Worm (Caenorhabditis elegans): Measurements from ENCODE around the gene skr-10.
A peak's percentile ranks its signal among the peaks of the same experiment; 100 is the strongest.

skr-10 gene

DNA sequence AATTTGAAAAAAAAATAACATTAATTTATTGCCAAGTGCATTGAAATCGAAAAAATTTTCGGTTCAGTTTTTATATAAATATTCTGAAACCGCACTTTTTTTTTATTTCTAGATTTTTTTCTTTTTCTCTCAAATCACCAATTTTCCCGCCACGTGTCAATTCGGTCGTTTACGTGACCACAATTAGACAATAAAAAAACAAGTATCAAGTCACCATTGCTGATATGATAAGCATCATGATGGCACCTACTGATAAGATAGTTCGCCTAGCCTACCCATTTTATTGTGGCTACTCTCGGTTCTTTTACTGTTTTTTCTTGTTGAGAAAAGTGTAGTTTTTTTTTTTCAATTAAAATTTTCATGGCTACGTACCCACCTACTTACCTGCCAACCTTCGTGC, 16.8 kb upstream of the skr-10 start (continued):
- no peak for TF ChIP-seq lin-39 (tag; optimal IDR thresholded peaks at IDR 0.05)
- no peak for TF ChIP-seq hif-1 (tag; optimal IDR thresholded peaks at IDR 0.05)
- TF ChIP-seq lin-1 (GFP tag; IDR thresholded peaks at IDR 0.05) = no peak
- peak; percentile 74 for TF ChIP-seq nhr-28 (tag; optimal IDR thresholded peaks at IDR 0.05)
- TF ChIP-seq Y105C5A.15 (GFP tag; IDR thresholded peaks at IDR 0.05) = no peak
- TF ChIP-seq vab-7 (GFP tag; IDR thresholded peaks at IDR 0.05) = no peak
- no peak for TF ChIP-seq ceh-28 (tag; optimal IDR thresholded peaks at IDR 0.05)
- TF ChIP-seq dpl-1 (GFP tag; optimal IDR thresholded peaks at IDR 0.05) = no peak
- peak; percentile 3 for TF ChIP-seq nhr-48 (tag; optimal IDR thresholded peaks at IDR 0.05)
- no peak for TF ChIP-seq D1046.2 (GFP tag; IDR thresholded peaks at IDR 0.05)
- TF ChIP-seq aha-1 (tag) = no peak
- TF ChIP-seq aly-2 (tag; optimal IDR thresholded peaks at IDR 0.05) = no peak
- peak; percentile 81 for TF ChIP-seq dve-1 (tag; optimal IDR thresholded peaks at IDR 0.05; ENCODE audit: insufficient read depth)
- TF ChIP-seq unc-39 (tag; optimal IDR thresholded peaks at IDR 0.05) = no peak
- TF ChIP-seq zfp-3 (GFP tag; conservative IDR thresholded peaks at IDR 0.05) = no peak
- no peak for TF ChIP-seq mep-1 (tag; optimal IDR thresholded peaks at IDR 0.05)
- TF ChIP-seq snpc-4 (tag; optimal IDR thresholded peaks at IDR 0.05) = no peak

DNA sequence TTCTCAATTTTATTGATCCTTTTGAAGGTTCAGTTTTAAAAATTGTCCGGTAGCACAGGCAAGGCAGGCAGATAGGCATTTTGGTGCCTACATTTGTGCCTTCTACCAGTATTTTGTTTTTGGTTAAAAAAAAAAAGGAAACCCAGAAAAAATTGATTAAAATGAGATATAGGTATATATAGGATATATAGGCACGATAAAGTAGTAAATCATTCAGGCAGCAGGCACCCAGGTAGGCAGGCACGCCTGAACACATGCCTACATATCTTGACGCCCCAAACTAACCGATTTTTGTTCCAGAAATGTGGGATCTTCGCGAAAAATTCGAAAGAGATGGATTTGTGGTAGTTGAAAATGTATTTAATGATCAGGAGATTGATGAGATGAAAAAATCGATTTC, 16.3 kb upstream of the skr-10 start, which contains the start of gene Y105C5B.9:
Gene Y105C5B.9 (plus strand): TSS at position 301 of the 400 bp plus-strand sequence.
- TF ChIP-seq dmd-6 (GFP tag; IDR thresholded peaks at IDR 0.05) = no peak
- TF ChIP-seq nhr-102 (tag; optimal IDR thresholded peaks at IDR 0.05) = no peak
- no peak for TF ChIP-seq mxl-2 (GFP tag; conservative IDR thresholded peaks at IDR 0.05)
- no peak for TF ChIP-seq unc-62 (GFP tag; optimal IDR thresholded peaks at IDR 0.05 in 1 of 2)
- no peak for TF ChIP-seq unc-62 (tag; optimal IDR thresholded peaks at IDR 0.05)
- no peak for TF ChIP-seq daf-16 (GFP tag; optimal IDR thresholded peaks at IDR 0.05)
- TF ChIP-seq daf-16 (tag; optimal IDR thresholded peaks at IDR 0.05) = no peak
- TF ChIP-seq dmd-9 (GFP tag; IDR thresholded peaks at IDR 0.05) = no peak
- TF ChIP-seq daf-12 (tag; optimal IDR thresholded peaks at IDR 0.05) = no peak
- no peak for TF ChIP-seq nhr-77 (tag; optimal IDR thresholded peaks at IDR 0.05)
- TF ChIP-seq zip-2 (tag; optimal IDR thresholded peaks at IDR 0.05) = no peak
- TF ChIP-seq tag-97 (GFP tag; IDR thresholded peaks at IDR 0.05) = no peak
- no peak for TF ChIP-seq madf-5 (GFP tag; IDR thresholded peaks at IDR 0.05)
- TF ChIP-seq ZK546.5 (tag; optimal IDR thresholded peaks at IDR 0.05) = no peak
- TF ChIP-seq hmg-1.1 (GFP tag; IDR thresholded peaks at IDR 0.05) = no peak
- no peak for TF ChIP-seq pqm-1 (tag; optimal IDR thresholded peaks at IDR 0.05)
- TF ChIP-seq Y5F2A.4 (GFP tag; optimal IDR thresholded peaks at IDR 0.05) = no peak
- TF ChIP-seq zip-11 (GFP tag; IDR thresholded peaks at IDR 0.05) = no peak
- no peak for TF ChIP-seq Y75B8A.6 (GFP tag; IDR thresholded peaks at IDR 0.05)

DNA sequence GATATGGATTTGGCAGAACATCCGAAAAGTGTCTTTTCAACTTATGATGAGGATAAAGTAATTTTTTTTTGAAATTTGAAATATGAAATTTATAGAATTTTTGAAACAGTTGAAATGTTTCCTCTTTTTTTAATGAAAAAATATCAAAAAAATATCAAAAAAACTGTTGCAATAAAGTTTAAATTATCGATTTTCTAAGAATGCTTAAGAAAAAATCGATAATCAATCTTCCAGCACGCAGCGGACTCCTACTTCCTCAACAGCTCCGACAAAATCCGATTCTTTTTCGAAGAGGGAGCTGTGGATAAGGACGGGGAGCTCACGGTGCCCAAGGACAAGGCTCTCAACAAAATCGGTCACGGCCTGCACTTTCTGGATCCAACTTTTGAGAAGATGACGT, 15.9 kb upstream of the skr-10 start:
- TF ChIP-seq ceh-28 (tag; optimal IDR thresholded peaks at IDR 0.05) (peak; percentile 71), madf-9 (GFP tag; conservative IDR thresholded peaks at IDR 0.05) (no peak)

DNA sequence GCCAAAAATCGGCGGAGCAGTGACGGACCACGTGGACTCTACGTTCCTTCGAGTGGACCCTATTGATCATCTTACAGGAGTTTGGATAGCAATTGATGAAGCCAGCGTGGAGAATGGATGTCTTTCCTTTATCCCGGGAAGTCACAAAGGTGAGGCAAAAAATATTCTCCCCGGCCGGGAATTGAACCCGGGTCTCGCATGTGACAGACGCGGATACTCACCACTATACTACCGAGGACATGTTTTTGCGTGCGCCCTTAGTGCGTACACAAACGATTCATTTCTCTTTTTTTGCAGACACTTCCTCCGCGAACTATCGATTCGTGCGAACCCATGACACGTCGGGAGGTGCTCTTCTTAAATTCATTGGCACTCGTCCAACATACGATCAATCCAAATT, 15.4 kb upstream of the skr-10 start:
- TF ChIP-seq mdl-1 (tag; optimal IDR thresholded peaks at IDR 0.05) = peak in 1 of 2 experiments; percentile 44
- peak; percentile 73 for TF ChIP-seq T26A8.4 (GFP tag; IDR thresholded peaks at IDR 0.05)
- TF ChIP-seq tra-1 (GFP tag; IDR thresholded peaks at IDR 0.05) = peak; percentile 39; the same call in 1 of the 2 replicates
- no peak for TF ChIP-seq php-3 (GFP tag; IDR thresholded peaks at IDR 0.05)
- TF ChIP-seq lin-38 (GFP tag; IDR thresholded peaks at IDR 0.05) = peak; percentile 68
- TF ChIP-seq mep-1 (tag; optimal IDR thresholded peaks at IDR 0.05) = peak; percentile 67
- TF ChIP-seq madf-5 (GFP tag; IDR thresholded peaks at IDR 0.05) = peak; percentile 34 to 59; a peak in 1 of 4 replicates
- TF ChIP-seq F37D6.2 (tag; optimal IDR thresholded peaks at IDR 0.05) = no peak
- TF ChIP-seq nhr-11 (tag; optimal IDR thresholded peaks at IDR 0.05) = no peak
- TF ChIP-seq daf-8 (GFP tag; IDR thresholded peaks at IDR 0.05) = no peak
- TF ChIP-seq mdt-29 (GFP tag; IDR thresholded peaks at IDR 0.05) = peak; percentile 62; the same call in 1 of the 2 replicates
- TF ChIP-seq dmd-6 (GFP tag; IDR thresholded peaks at IDR 0.05) = peak; percentile 33
- 0 out of 2 replicates have a peak, but pooled peaks have one; percentile 12 for TF ChIP-seq lin-1 (GFP tag; IDR thresholded peaks at IDR 0.05)
- peak; percentile 73 for TF ChIP-seq vab-7 (GFP tag; IDR thresholded peaks at IDR 0.05)
- no peak for TF ChIP-seq hmg-1.1 (GFP tag; IDR thresholded peaks at IDR 0.05)
- no peak for TF ChIP-seq ztf-11 (tag; optimal IDR thresholded peaks at IDR 0.05)
- no peak; the same call in 1 of the 2 replicates for TF ChIP-seq set-16 (GFP tag; IDR thresholded peaks at IDR 0.05)
- TF ChIP-seq dpl-1 (GFP tag; optimal IDR thresholded peaks at IDR 0.05) = no peak
- TF ChIP-seq lin-29 (GFP tag; IDR thresholded peaks at IDR 0.05) = 0 out of 2 replicates have a peak, but pooled peaks have one; percentile 59
